Fruit fly (Drosophila melanogaster): ENCODE measurements around the gene beta-Man.

Gene beta-Man

DNA sequence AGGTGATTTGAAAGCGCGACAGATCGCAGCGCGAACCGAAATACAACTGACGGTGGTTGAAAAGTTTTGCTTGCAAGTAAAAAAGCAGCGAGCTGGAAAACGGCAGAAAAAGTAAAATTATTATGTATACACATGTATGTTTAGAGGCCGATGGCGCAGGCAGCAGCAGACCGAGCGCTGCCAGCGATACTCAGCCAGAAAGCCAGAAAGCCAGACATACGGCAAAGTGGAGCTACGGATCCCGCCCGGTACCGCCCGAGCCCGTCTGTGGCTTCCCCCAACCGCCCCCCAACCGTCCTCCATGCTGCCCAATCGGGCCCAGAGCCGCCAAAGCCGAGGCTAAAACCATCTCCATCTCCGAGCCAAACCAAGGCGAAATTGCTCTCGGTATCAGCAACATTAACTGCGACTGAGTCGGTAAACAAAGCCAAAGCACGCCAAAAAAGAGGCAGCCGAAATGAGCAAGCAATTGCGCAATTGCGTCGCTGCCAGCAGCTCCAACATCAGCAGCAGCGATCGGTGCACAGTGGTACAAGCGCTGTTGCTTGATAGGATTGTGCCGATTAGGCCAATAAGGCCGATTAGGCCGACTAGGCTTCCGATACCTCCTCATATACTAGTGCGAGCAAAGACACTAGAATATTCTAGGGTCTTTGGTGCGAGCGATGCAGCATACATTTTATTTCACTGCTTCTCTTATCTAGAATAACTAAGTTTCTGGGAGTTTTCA lies 18.4 kb downstream of the beta-Man start, which contains the start of gene CG14636 (continued):
- no peak for TF ChIP-seq gt (GFP tag; IDR thresholded peaks at IDR 0.05)
- peak; percentile 82 for TF ChIP-seq slbo (GFP tag; IDR thresholded peaks at IDR 0.05)
- TF ChIP-seq ac (GFP tag; optimal IDR thresholded peaks at IDR 0.05): no peak
- peak; percentile 79 for TF ChIP-seq CG6689 (GFP tag; IDR thresholded peaks at IDR 0.05)
- peak; percentile 66 for TF ChIP-seq Xbp1 (GFP tag; optimal IDR thresholded peaks at IDR 0.05)
- peak; percentile 14 for TF ChIP-seq grn (GFP tag; optimal IDR thresholded peaks at IDR 0.05)
- peak; percentile 88 for TF ChIP-seq lab (GFP tag; optimal IDR thresholded peaks at IDR 0.05)
- TF ChIP-seq CG17385 (GFP tag; optimal IDR thresholded peaks at IDR 0.05): peak; percentile 68
- TF ChIP-seq CG8359 (GFP tag; optimal IDR thresholded peaks at IDR 0.05; ENCODE audit: borderline replicate concordance): no peak
- peak; percentile 74 for TF ChIP-seq Xrp1 (GFP tag; IDR thresholded peaks at IDR 0.05)
- peak; percentile 63 for TF ChIP-seq CG8944 (GFP tag; optimal IDR thresholded peaks at IDR 0.05)
- TF ChIP-seq CG17568 (GFP tag; optimal IDR thresholded peaks at IDR 0.05): peak; percentile 7
- peak; percentile 57 for TF ChIP-seq Abd-B (GFP tag; optimal IDR thresholded peaks at IDR 0.05)
- no peak for TF ChIP-seq pzg (GFP tag; optimal IDR thresholded peaks at IDR 0.05)
- TF ChIP-seq CG1024 (GFP tag; IDR thresholded peaks at IDR 0.05): no peak
- TF ChIP-seq CG14050 (GFP tag; IDR thresholded peaks at IDR 0.05): peak; percentile 52; the same call in 2 of the 3 replicates
- peak; percentile 5 for TF ChIP-seq en (GFP tag; optimal IDR thresholded peaks at IDR 0.05)
- TF ChIP-seq Drgx (GFP tag; IDR thresholded peaks at IDR 0.05): peak; percentile 83
- TF ChIP-seq Stat92E (GFP tag; optimal IDR thresholded peaks at IDR 0.05): no peak
- TF ChIP-seq org-1 (GFP tag; optimal IDR thresholded peaks at IDR 0.05): peak; percentile 74
- TF ChIP-seq jigr1 (GFP tag; IDR thresholded peaks at IDR 0.05): peak; percentile 67; the same call in 2 of the 3 replicates
- peak; percentile 73 for TF ChIP-seq mam (GFP tag; optimal IDR thresholded peaks at IDR 0.05)
- peak; percentile 46 for TF ChIP-seq CG6813 (GFP tag; optimal IDR thresholded peaks at IDR 0.05)
- TF ChIP-seq sc (optimal IDR thresholded peaks at IDR 0.05): no peak
- TF ChIP-seq sc (GFP tag; optimal IDR thresholded peaks at IDR 0.05): no peak
- no peak for TF ChIP-seq CG13894 (tag; optimal IDR thresholded peaks at IDR 0.05)
- TF ChIP-seq Sry-δ (GFP tag; optimal IDR thresholded peaks at IDR 0.05): peak; percentile 24
- TF ChIP-seq CG1233 (GFP tag; optimal IDR thresholded peaks at IDR 0.05): peak; percentile 48
- TF ChIP-seq Blimp-1 (GFP tag; optimal IDR thresholded peaks at IDR 0.05): peak; percentile 10
- peak; percentile 50 for TF ChIP-seq az2 (GFP tag; optimal IDR thresholded peaks at IDR 0.05)
- peak; percentile 65 for TF ChIP-seq ssp (GFP tag; IDR thresholded peaks at IDR 0.05)
- peak; percentile 48; the same call in 1 of the 4 replicates for TF ChIP-seq Dll (GFP tag; IDR thresholded peaks at IDR 0.05; ENCODE audit: partially characterized antibody)
- TF ChIP-seq sima (GFP tag; optimal IDR thresholded peaks at IDR 0.05): no peak
- TF ChIP-seq sim (GFP tag; IDR thresholded peaks at IDR 0.05): peak; percentile 42; the same call in 1 of the 2 replicates
- peak in 1 of 2 experiments; percentile 26 for TF ChIP-seq bsh (GFP tag; optimal IDR thresholded peaks at IDR 0.05)
- no peak for TF ChIP-seq CG15601 (tag; optimal IDR thresholded peaks at IDR 0.05)
- TF ChIP-seq usp (GFP tag; optimal IDR thresholded peaks at IDR 0.05): no peak
- peak; percentile 21 for TF ChIP-seq CG1529 (GFP tag; optimal IDR thresholded peaks at IDR 0.05)
- TF ChIP-seq CG15696 (tag; optimal IDR thresholded peaks at IDR 0.05): peak; percentile 9
- TF ChIP-seq amos (GFP tag; IDR thresholded peaks at IDR 0.05; ENCODE audit: partially characterized antibody): no peak
- TF ChIP-seq Lim3 (GFP tag; IDR thresholded peaks at IDR 0.05): no peak
- TF ChIP-seq CG1602 (GFP tag; optimal IDR thresholded peaks at IDR 0.05): peak; percentile 46
- TF ChIP-seq CG3726 (GFP tag; IDR thresholded peaks at IDR 0.05): peak; percentile 77
- TF ChIP-seq CG31388 (GFP tag; optimal IDR thresholded peaks at IDR 0.05): no peak
- no peak for TF ChIP-seq sens-2 (GFP tag; IDR thresholded peaks at IDR 0.05)
- peak; percentile 68 for TF ChIP-seq Awh (GFP tag; IDR thresholded peaks at IDR 0.05)
- TF ChIP-seq CG1603 (tag; optimal IDR thresholded peaks at IDR 0.05): peak; percentile 61
- TF ChIP-seq Usf (GFP tag; optimal IDR thresholded peaks at IDR 0.05): peak; percentile 28
- TF ChIP-seq CG10654 (GFP tag; optimal IDR thresholded peaks at IDR 0.05): peak; percentile 50
